Fruit fly (Drosophila melanogaster) whole organism, pupa: Measurements from ENCODE around the gene CG42841.

ENCODE experiments used
- CG13204 ChIP-seq: fragments of 200-800 bp; sonication (Bioruptor generic); optimal IDR thresholded peaks from 2 replicates; lab custom pipeline; 2018; ENCODE audit warnings: missing biosample characterization, mild to moderate bottlenecking, missing genetic modification characterization, moderate library complexity
- CG8159 ChIP-seq: fragments of 200-800 bp; sonication (Bioruptor generic); optimal IDR thresholded peaks from 3 replicates; lab custom pipeline; 2018; ENCODE audit warnings: missing biosample characterization, mild to moderate bottlenecking, missing genetic modification characterization, moderate library complexity
- CG8301 ChIP-seq: fragments of 200-800 bp; sonication (Bioruptor generic); optimal IDR thresholded peaks from 2 replicates; lab custom pipeline; 2018; ENCODE audit warnings: missing biosample characterization, mild to moderate bottlenecking, missing genetic modification characterization
- Pif1A ChIP-seq: fragments of 200-800 bp; sonication (Bioruptor generic); optimal IDR thresholded peaks from 3 replicates; lab custom pipeline; 2016; ENCODE audit warnings: missing biosample characterization, missing genetic modification characterization
- rn ChIP-seq: fragments of 200-800 bp; sonication (Bioruptor generic); IDR thresholded peaks from 2 replicates; pipeline ENCODE4 v1.3.6; 2022; ENCODE audit warnings: missing biosample characterization, missing genetic modification characterization

DNA sequence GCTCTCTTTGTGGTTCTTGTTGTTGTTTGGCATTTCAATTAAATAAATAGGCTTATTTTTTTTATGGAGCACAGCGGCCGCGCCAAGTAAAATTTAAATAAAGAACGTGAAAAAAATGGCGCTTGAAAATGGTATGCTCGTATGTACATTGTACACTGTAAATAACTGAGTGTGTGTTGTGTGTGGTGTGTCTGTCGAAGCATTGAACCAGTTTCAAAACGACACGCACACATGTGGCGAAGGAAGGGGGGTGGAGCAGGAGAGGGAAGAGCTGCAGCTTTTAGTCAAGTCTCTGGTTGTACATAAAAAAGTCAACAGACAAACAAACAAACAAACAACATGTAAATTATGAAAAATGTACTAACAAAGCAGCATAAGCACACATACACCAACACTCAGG, 719 bp downstream of the CG42841 start:
- TF ChIP-seq Pif1A (GFP tag; lab: Kevin White, UChicago) (no peak), CG8159 (tag; lab: Kevin White, UChicago) (no peak), CG8301 (tag; lab: Kevin White, UChicago) (no peak), rn (GFP tag; lab: Robert Waterston, UW) (no peak), CG13204 (GFP tag; lab: Kevin White, UChicago) (no peak)
